Worm (Caenorhabditis elegans) whole organism, mixed stage, embryonic: Measurements from ENCODE around the gene srz-15.

Experiments used
- M03D4.4 ChIP-seq: sonication (generic microtip); optimal IDR thresholded peaks from 2 replicates; lab custom pipeline; 2017; ENCODE audit warnings: mild to moderate bottlenecking, missing genetic modification characterization, missing compliant biosample characterization
- blmp-1 ChIP-seq: fragments of 150-350 bp; optimal IDR thresholded peaks from 2 replicates; lab custom pipeline; 2014; ENCODE audit warnings: missing biosample characterization, missing genetic modification characterization
- ceh-39 ChIP-seq: fragments of 150-350 bp; optimal IDR thresholded peaks from 2 replicates; lab custom pipeline; 2014; ENCODE audit warnings: missing biosample characterization, missing genetic modification characterization
- cnd-1 ChIP-seq: fragments of 200-800 bp; sonication (Bioruptor generic); optimal IDR thresholded peaks from 2 replicates; lab custom pipeline; 2018; ENCODE audit warnings: mild to moderate bottlenecking, missing genetic modification characterization, missing compliant biosample characterization
- drap-1 ChIP-seq: fragments of 200-800 bp; sonication (Bioruptor generic); optimal IDR thresholded peaks from 3 replicates; lab custom pipeline; 2018; ENCODE audit warnings: mild to moderate bottlenecking, missing genetic modification characterization, missing compliant biosample characterization
- elt-3 ChIP-seq: fragments of 150-350 bp; optimal IDR thresholded peaks from 2 replicates; lab custom pipeline; 2014; ENCODE audit warnings: missing biosample characterization, missing genetic modification characterization
- flh-1 ChIP-seq: fragments of 200-800 bp; sonication (Bioruptor generic); optimal IDR thresholded peaks from 2 replicates; lab custom pipeline; 2018; ENCODE audit warnings: mild to moderate bottlenecking, missing genetic modification characterization, moderate library complexity, missing compliant biosample characterization
- hlh-1 ChIP-seq: fragments of 150-350 bp; optimal IDR thresholded peaks from 2 replicates; lab custom pipeline; 2014; ENCODE audit warnings: missing biosample characterization, missing genetic modification reagents, missing genetic modification characterization
- lin-13 ChIP-seq: fragments of 150-350 bp; optimal IDR thresholded peaks from 2 replicates; lab custom pipeline; 2014; ENCODE audit warnings: missing biosample characterization, missing genetic modification characterization
- lin-32 ChIP-seq: fragments of 200-800 bp; sonication (Bioruptor generic); optimal IDR thresholded peaks from 2 replicates; lab custom pipeline; 2018; ENCODE audit warnings: mild to moderate bottlenecking, missing genetic modification characterization, missing compliant biosample characterization
- lsy-2 ChIP-seq: fragments of 150-350 bp; optimal IDR thresholded peaks from 2 replicates; lab custom pipeline; 2014; ENCODE audit warnings: missing biosample characterization, missing genetic modification characterization
- mab-5 ChIP-seq: fragments of 150-350 bp; optimal IDR thresholded peaks from 2 replicates; lab custom pipeline; 2014; ENCODE audit warnings: missing biosample characterization, missing genetic modification characterization
- mep-1 ChIP-seq: fragments of 150-350 bp; optimal IDR thresholded peaks from 2 replicates; lab custom pipeline; 2017; ENCODE audit warnings: missing biosample characterization, missing genetic modification reagents, missing genetic modification characterization, inconsistent platforms
- mls-2 ChIP-seq: sonication (generic microtip); optimal IDR thresholded peaks from 2 replicates; lab custom pipeline; 2016; ENCODE audit warnings: mild to moderate bottlenecking, missing genetic modification characterization, moderate library complexity, missing compliant biosample characterization
- nhr-12 ChIP-seq: fragments of 150-350 bp; optimal IDR thresholded peaks from 2 replicates; lab custom pipeline; 2014; ENCODE audit warnings: missing biosample characterization, missing genetic modification characterization
- nhr-2 ChIP-seq: fragments of 150-350 bp; optimal IDR thresholded peaks from 2 replicates; lab custom pipeline; 2014; ENCODE audit warnings: missing biosample characterization, missing genetic modification characterization
- nhr-237 ChIP-seq: fragments of 150-350 bp; optimal IDR thresholded peaks from 2 replicates; lab custom pipeline; 2014; ENCODE audit warnings: missing biosample characterization, missing genetic modification characterization
- nhr-28 ChIP-seq: fragments of 150-350 bp; optimal IDR thresholded peaks from 2 replicates; lab custom pipeline; 2014; ENCODE audit warnings: missing biosample characterization, missing genetic modification characterization
- pha-4 ChIP-seq: fragments of 150-350 bp; optimal IDR thresholded peaks from 2 replicates; lab custom pipeline; 2018; ENCODE audit warnings: missing biosample characterization, missing genetic modification reagents, missing genetic modification characterization
- sem-2 ChIP-seq: fragments of 200-800 bp; sonication (Bioruptor generic); optimal IDR thresholded peaks from 2 replicates; lab custom pipeline; 2018; ENCODE audit warnings: mild to moderate bottlenecking, missing genetic modification characterization, missing compliant biosample characterization
- snpc-4 ChIP-seq: fragments of 150-350 bp; optimal IDR thresholded peaks from 2 replicates; lab custom pipeline; 2014; ENCODE audit warnings: missing biosample characterization, missing genetic modification characterization
- sptf-1 ChIP-seq: sonication (generic microtip); optimal IDR thresholded peaks from 2 replicates; lab custom pipeline; 2017; ENCODE audit warnings: mild to moderate bottlenecking, missing genetic modification characterization, moderate library complexity, missing compliant biosample characterization
- tbx-8 ChIP-seq: fragments of 200-800 bp; sonication (Bioruptor generic); optimal IDR thresholded peaks from 2 replicates; lab custom pipeline; 2018; ENCODE audit warnings: mild to moderate bottlenecking, missing genetic modification characterization, moderate library complexity, missing compliant biosample characterization
- unc-120 ChIP-seq: sonication (generic microtip); optimal IDR thresholded peaks from 2 replicates; lab custom pipeline; 2017; ENCODE audit warnings: missing genetic modification characterization, missing compliant biosample characterization; ENCODE audit not compliant: poor library complexity, severe bottlenecking
- unc-39 ChIP-seq: fragments of 150-350 bp; optimal IDR thresholded peaks from 2 replicates; lab custom pipeline; 2014; ENCODE audit warnings: missing biosample characterization, missing genetic modification characterization
- zip-8 ChIP-seq: fragments of 150-350 bp; optimal IDR thresholded peaks from 2 replicates; lab custom pipeline; 2014; ENCODE audit warnings: missing biosample characterization, missing genetic modification characterization
- ztf-11 ChIP-seq: fragments of 150-350 bp; optimal IDR thresholded peaks from 2 replicates; lab custom pipeline; 2014; ENCODE audit warnings: missing biosample characterization, missing genetic modification characterization

The srz-15 gene

ce11 chrIV:12957730-12958129 is 42.2 kb downstream of the srz-15 start, which contains the start of gene F55G11.6:
Gene F55G11.6, plus strand, starts transcription at chrIV:12958030.
- no peak for TF ChIP-seq sem-2 (GFP tag; lab: Kevin White, UChicago)
- TF ChIP-seq elt-3, result no peak
- TF ChIP-seq flh-1, result no peak
- no peak for TF ChIP-seq unc-39 (tag; lab: Kevin White, UChicago)
- no peak for TF ChIP-seq snpc-4 (tag; lab: Kevin White, UChicago)
- TF ChIP-seq zip-8, result no peak
- TF ChIP-seq tbx-8 (GFP tag; lab: Kevin White, UChicago), result no peak
- TF ChIP-seq, all 35 proteins: peak for 0

- TF ChIP-seq drap-1 (GFP tag; lab: Kevin White, UChicago) (no peak), sem-2 (GFP tag; lab: Kevin White, UChicago) (no peak), ceh-39 (tag; lab: Kevin White, UChicago) (no peak), lsy-2 (no peak), ztf-11 (no peak), pha-4 (tag; lab: Kevin White, UChicago) (no peak)
These were observed 44.6 kb downstream of the srz-15 start, which contains the start of gene F55G11.7 for ce11 chrIV:12960136-12960535. Gene F55G11.7, plus strand, starts transcription at chrIV:12960436.

- no peak for TF ChIP-seq ztf-11
- no peak for TF ChIP-seq nhr-12
- no peak for TF ChIP-seq nhr-28
- no peak for TF ChIP-seq nhr-237 (tag; lab: Kevin White, UChicago)
- no peak for TF ChIP-seq sptf-1 (tag; lab: Kevin White, UChicago)
- no peak for TF ChIP-seq unc-39 (tag; lab: Kevin White, UChicago)
- no peak for TF ChIP-seq M03D4.4 (tag; lab: Kevin White, UChicago)
- TF ChIP-seq tbx-8 (GFP tag; lab: Kevin White, UChicago), result no peak
- no peak for TF ChIP-seq drap-1 (GFP tag; lab: Kevin White, UChicago)
- no peak for TF ChIP-seq zip-8
- no peak for TF ChIP-seq flh-1
- TF ChIP-seq elt-3, result no peak
- TF ChIP-seq sem-2 (GFP tag; lab: Kevin White, UChicago), result no peak
- TF ChIP-seq lsy-2, result no peak
- no peak for TF ChIP-seq mep-1 (tag; lab: Kevin White, UChicago)
- no peak for TF ChIP-seq blmp-1
- TF ChIP-seq lin-13 (tag; lab: Kevin White, UChicago), result no peak
- no peak for TF ChIP-seq unc-120 (tag; lab: Kevin White, UChicago)
- TF ChIP-seq cnd-1 (tag; lab: Kevin White, UChicago), result no peak
These were observed 47.0 kb downstream of the srz-15 start, which contains the start of gene F55G11.8 for ce11 chrIV:12962564-12962963. Gene F55G11.8, plus strand, starts transcription at chrIV:12962808.

ce11 chrIV:12964648-12965047 is 49.1 kb downstream of the srz-15 start:
- TF ChIP-seq sem-2 (GFP tag; lab: Kevin White, UChicago) (no peak), unc-120 (tag; lab: Kevin White, UChicago) (no peak)

ce11 chrIV:12965074-12965473 is 49.5 kb downstream of the srz-15 start, which contains the start of gene dod-22:
Gene dod-22, plus strand, starts transcription at chrIV:12965374.
- no peak for TF ChIP-seq sem-2 (GFP tag; lab: Kevin White, UChicago)
- TF ChIP-seq pha-4 (tag; lab: Kevin White, UChicago), result no peak
- no peak for TF ChIP-seq nhr-2 (tag; lab: Kevin White, UChicago)
- TF ChIP-seq nhr-12, result no peak
- TF ChIP-seq hlh-1 (tag; lab: Kevin White, UChicago), result no peak
- no peak for TF ChIP-seq M03D4.4 (tag; lab: Kevin White, UChicago)
- TF ChIP-seq mab-5 (tag; lab: Kevin White, UChicago), result no peak
- no peak for TF ChIP-seq nhr-28
- no peak for TF ChIP-seq lin-32 (GFP tag; lab: Kevin White, UChicago)
- TF ChIP-seq snpc-4 (tag; lab: Kevin White, UChicago), result no peak
- no peak for TF ChIP-seq mls-2 (tag; lab: Kevin White, UChicago)
- TF ChIP-seq elt-3, result no peak
- no peak for TF ChIP-seq lsy-2
- no peak for TF ChIP-seq drap-1 (GFP tag; lab: Kevin White, UChicago)
- TF ChIP-seq, all 35 proteins: peak for 0
